Worm (Caenorhabditis elegans) whole organism, mixed stage, embryonic: ENCODE results near the gene C47E12.9.

Experiments used
- M03D4.4 ChIP-seq: sonication (generic microtip); optimal IDR thresholded peaks from 2 replicates; lab custom pipeline; 2017; ENCODE audit warnings: mild to moderate bottlenecking, missing genetic modification characterization, missing compliant biosample characterization
- bed-3 ChIP-seq: fragments of 200-800 bp; sonication (Bioruptor generic); optimal IDR thresholded peaks from 3 replicates; lab custom pipeline; 2018; ENCODE audit warnings: mild to moderate bottlenecking, missing genetic modification characterization, moderate library complexity, missing compliant biosample characterization
- blmp-1 ChIP-seq: fragments of 150-350 bp; optimal IDR thresholded peaks from 2 replicates; lab custom pipeline; 2014; ENCODE audit warnings: missing biosample characterization, missing genetic modification characterization
- ceh-39 ChIP-seq: fragments of 150-350 bp; optimal IDR thresholded peaks from 2 replicates; lab custom pipeline; 2014; ENCODE audit warnings: missing biosample characterization, missing genetic modification characterization
- ceh-43 ChIP-seq: fragments of 200-800 bp; sonication (Bioruptor generic); optimal IDR thresholded peaks from 2 replicates; lab custom pipeline; 2018; ENCODE audit warnings: mild to moderate bottlenecking, missing genetic modification characterization, moderate library complexity, missing compliant biosample characterization
- ces-1 ChIP-seq: fragments of 150-350 bp; optimal IDR thresholded peaks from 2 replicates; lab custom pipeline; 2014; ENCODE audit warnings: missing biosample characterization, missing genetic modification reagents, missing genetic modification characterization
- cnd-1 ChIP-seq: fragments of 200-800 bp; sonication (Bioruptor generic); optimal IDR thresholded peaks from 2 replicates; lab custom pipeline; 2018; ENCODE audit warnings: mild to moderate bottlenecking, missing genetic modification characterization, missing compliant biosample characterization
- drap-1 ChIP-seq: fragments of 200-800 bp; sonication (Bioruptor generic); optimal IDR thresholded peaks from 3 replicates; lab custom pipeline; 2018; ENCODE audit warnings: mild to moderate bottlenecking, missing genetic modification characterization, missing compliant biosample characterization
- elt-1 ChIP-seq: sonication (generic microtip); optimal IDR thresholded peaks from 2 replicates; lab custom pipeline; 2017; ENCODE audit warnings: missing genetic modification characterization, mild to moderate bottlenecking, missing compliant biosample characterization, antibody characterized with exemption, moderate library complexity, borderline replicate concordance; ENCODE audit not compliant: insufficient read depth
- elt-3 ChIP-seq: fragments of 150-350 bp; optimal IDR thresholded peaks from 2 replicates; lab custom pipeline; 2014; ENCODE audit warnings: missing biosample characterization, missing genetic modification characterization
- flh-1 ChIP-seq: fragments of 200-800 bp; sonication (Bioruptor generic); optimal IDR thresholded peaks from 2 replicates; lab custom pipeline; 2018; ENCODE audit warnings: mild to moderate bottlenecking, missing genetic modification characterization, moderate library complexity, missing compliant biosample characterization
- ham-2 ChIP-seq: fragments of 200-800 bp; sonication (Bioruptor generic); optimal IDR thresholded peaks from 2 replicates; lab custom pipeline; 2018; ENCODE audit warnings: mild to moderate bottlenecking, missing genetic modification characterization, missing compliant biosample characterization
- hlh-1 ChIP-seq: fragments of 150-350 bp; optimal IDR thresholded peaks from 2 replicates; lab custom pipeline; 2014; ENCODE audit warnings: missing biosample characterization, missing genetic modification reagents, missing genetic modification characterization
- lin-13 ChIP-seq: fragments of 150-350 bp; optimal IDR thresholded peaks from 2 replicates; lab custom pipeline; 2014; ENCODE audit warnings: missing biosample characterization, missing genetic modification characterization
- lin-32 ChIP-seq: fragments of 200-800 bp; sonication (Bioruptor generic); optimal IDR thresholded peaks from 2 replicates; lab custom pipeline; 2018; ENCODE audit warnings: mild to moderate bottlenecking, missing genetic modification characterization, missing compliant biosample characterization
- lsy-2 ChIP-seq: fragments of 150-350 bp; optimal IDR thresholded peaks from 2 replicates; lab custom pipeline; 2014; ENCODE audit warnings: missing biosample characterization, missing genetic modification characterization
- mab-5 ChIP-seq: fragments of 150-350 bp; optimal IDR thresholded peaks from 2 replicates; lab custom pipeline; 2014; ENCODE audit warnings: missing biosample characterization, missing genetic modification characterization
- mep-1 ChIP-seq: fragments of 150-350 bp; optimal IDR thresholded peaks from 2 replicates; lab custom pipeline; 2017; ENCODE audit warnings: missing biosample characterization, missing genetic modification reagents, missing genetic modification characterization, inconsistent platforms
- mls-2 ChIP-seq: sonication (generic microtip); optimal IDR thresholded peaks from 2 replicates; lab custom pipeline; 2016; ENCODE audit warnings: mild to moderate bottlenecking, missing genetic modification characterization, moderate library complexity, missing compliant biosample characterization
- nhr-2 ChIP-seq: fragments of 150-350 bp; optimal IDR thresholded peaks from 2 replicates; lab custom pipeline; 2014; ENCODE audit warnings: missing biosample characterization, missing genetic modification characterization
- nhr-237 ChIP-seq: fragments of 150-350 bp; optimal IDR thresholded peaks from 2 replicates; lab custom pipeline; 2014; ENCODE audit warnings: missing biosample characterization, missing genetic modification characterization
- nhr-28 ChIP-seq: fragments of 150-350 bp; optimal IDR thresholded peaks from 2 replicates; lab custom pipeline; 2014; ENCODE audit warnings: missing biosample characterization, missing genetic modification characterization
- nhr-76 ChIP-seq: sonication (generic microtip); optimal IDR thresholded peaks from 2 replicates; lab custom pipeline; 2017; ENCODE audit warnings: missing biosample characterization, missing genetic modification characterization
- pha-4 ChIP-seq: fragments of 150-350 bp; optimal IDR thresholded peaks from 2 replicates; lab custom pipeline; 2018; ENCODE audit warnings: missing biosample characterization, missing genetic modification reagents, missing genetic modification characterization
- sem-2 ChIP-seq: fragments of 200-800 bp; sonication (Bioruptor generic); optimal IDR thresholded peaks from 2 replicates; lab custom pipeline; 2018; ENCODE audit warnings: mild to moderate bottlenecking, missing genetic modification characterization, missing compliant biosample characterization
- snpc-4 ChIP-seq: fragments of 150-350 bp; optimal IDR thresholded peaks from 2 replicates; lab custom pipeline; 2014; ENCODE audit warnings: missing biosample characterization, missing genetic modification characterization
- tbx-8 ChIP-seq: fragments of 200-800 bp; sonication (Bioruptor generic); optimal IDR thresholded peaks from 2 replicates; lab custom pipeline; 2018; ENCODE audit warnings: mild to moderate bottlenecking, missing genetic modification characterization, moderate library complexity, missing compliant biosample characterization
- unc-120 ChIP-seq: sonication (generic microtip); optimal IDR thresholded peaks from 2 replicates; lab custom pipeline; 2017; ENCODE audit warnings: missing genetic modification characterization, missing compliant biosample characterization; ENCODE audit not compliant: poor library complexity, severe bottlenecking
- unc-39 ChIP-seq: fragments of 150-350 bp; optimal IDR thresholded peaks from 2 replicates; lab custom pipeline; 2014; ENCODE audit warnings: missing biosample characterization, missing genetic modification characterization
- zip-8 ChIP-seq: fragments of 150-350 bp; optimal IDR thresholded peaks from 2 replicates; lab custom pipeline; 2014; ENCODE audit warnings: missing biosample characterization, missing genetic modification characterization
- ztf-11 ChIP-seq: fragments of 150-350 bp; optimal IDR thresholded peaks from 2 replicates; lab custom pipeline; 2014; ENCODE audit warnings: missing biosample characterization, missing genetic modification characterization

The C47E12.9 gene

ce11 chrIV:9944279-9944678 lies 30.2 kb upstream of the C47E12.9 start:
- no peak for TF ChIP-seq lsy-2
- no peak for TF ChIP-seq tbx-8 (GFP tag; lab: Kevin White, UChicago)
- no peak for TF ChIP-seq lin-13 (tag; lab: Kevin White, UChicago)
- no peak for TF ChIP-seq blmp-1 (tag; lab: Kevin White, UChicago)
- TF ChIP-seq ceh-43 (GFP tag; lab: Kevin White, UChicago) = no peak
- no peak for TF ChIP-seq ces-1 (GFP tag; lab: Kevin White, UChicago)
- no peak for TF ChIP-seq hlh-1 (tag; lab: Kevin White, UChicago)
- no peak for TF ChIP-seq nhr-237 (tag; lab: Kevin White, UChicago)
- no peak for TF ChIP-seq snpc-4 (tag; lab: Kevin White, UChicago)
- TF ChIP-seq mls-2 (tag; lab: Kevin White, UChicago) = no peak
- TF ChIP-seq nhr-76 (tag; lab: Kevin White, UChicago) = no peak
- TF ChIP-seq unc-39 = no peak
- no peak for TF ChIP-seq nhr-2 (tag; lab: Kevin White, UChicago)
- TF ChIP-seq ztf-11 (tag; lab: Kevin White, UChicago) = no peak
- TF ChIP-seq nhr-28 = no peak
- TF ChIP-seq flh-1 = no peak

- TF ChIP-seq unc-120 (tag; lab: Kevin White, UChicago) (peak; percentile 10), hlh-1 (tag; lab: Kevin White, UChicago) (peak; percentile 60), nhr-237 (tag; lab: Kevin White, UChicago) (no peak)
These were observed 26.5 kb upstream of the C47E12.9 start for ce11 chrIV:9948035-9948434.

- TF ChIP-seq elt-1 (tag; lab: Kevin White, UChicago) (no peak), ham-2 (no peak)
These were observed 21.2 kb upstream of the C47E12.9 start, which contains the start of gene gon-1 for ce11 chrIV:9953333-9953732. Gene gon-1, minus strand, starts transcription at chrIV:9953433.

- TF ChIP-seq snpc-4 (tag; lab: Kevin White, UChicago) (no peak), ham-2 (no peak)
These were observed 10.5 kb upstream of the C47E12.9 start, which contains the start of gene T13H10.2 for ce11 chrIV:9963945-9964344. Gene T13H10.2, plus strand, starts transcription at chrIV:9964245.

DNA sequence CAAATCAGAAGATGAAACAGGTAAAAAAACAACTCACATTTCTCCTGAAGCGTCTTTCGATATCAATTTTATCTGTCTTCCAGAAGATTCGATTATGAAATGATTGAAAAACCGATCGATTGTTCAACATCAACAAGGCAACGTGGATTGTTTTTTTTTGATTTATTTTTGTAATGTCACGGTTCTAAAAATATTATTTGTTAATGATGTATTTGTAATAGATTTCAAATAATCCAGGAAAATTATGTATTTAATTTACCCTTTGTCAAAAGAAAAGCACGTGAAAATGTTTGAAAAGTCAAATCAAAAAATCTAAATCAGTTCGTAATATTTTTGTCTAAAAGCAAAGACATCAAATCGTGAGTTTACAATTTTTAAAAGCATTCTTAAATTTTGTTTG lies 5.4 kb upstream of the C47E12.9 start, which contains the start of the genes kin-5 and C47E12.11:
kin-5 (minus strand) TSS at position 101 of the 400 bp plus-strand sequence.
C47E12.11 (plus strand) TSS at position 320 of the 400 bp plus-strand sequence.
- TF ChIP-seq nhr-76 (tag; lab: Kevin White, UChicago) = no peak
- TF ChIP-seq mab-5 = no peak
- no peak for TF ChIP-seq ceh-43 (GFP tag; lab: Kevin White, UChicago)
- TF ChIP-seq M03D4.4 = no peak
- no peak for TF ChIP-seq ces-1 (GFP tag; lab: Kevin White, UChicago)
- TF ChIP-seq elt-3 = no peak
- TF ChIP-seq zip-8 (tag; lab: Kevin White, UChicago) = no peak
- no peak for TF ChIP-seq drap-1 (GFP tag; lab: Kevin White, UChicago)
- TF ChIP-seq nhr-28 = no peak
- TF ChIP-seq lsy-2 = no peak
- no peak for TF ChIP-seq nhr-237 (tag; lab: Kevin White, UChicago)
- TF ChIP-seq lin-32 (GFP tag; lab: Kevin White, UChicago) = no peak
- no peak for TF ChIP-seq snpc-4 (tag; lab: Kevin White, UChicago)
- TF ChIP-seq ceh-39 (tag; lab: Kevin White, UChicago) = no peak
- no peak for TF ChIP-seq bed-3 (GFP tag; lab: Kevin White, UChicago)

- TF ChIP-seq flh-1 = no peak
- no peak for TF ChIP-seq zip-8 (tag; lab: Kevin White, UChicago)
- no peak for TF ChIP-seq nhr-76 (tag; lab: Kevin White, UChicago)
- TF ChIP-seq mep-1 (tag; lab: Kevin White, UChicago) = no peak
- TF ChIP-seq cnd-1 (tag; lab: Kevin White, UChicago) = no peak
- TF ChIP-seq drap-1 (GFP tag; lab: Kevin White, UChicago) = no peak
- no peak for TF ChIP-seq sem-2 (GFP tag; lab: Kevin White, UChicago)
- TF ChIP-seq pha-4 (tag; lab: Kevin White, UChicago) = no peak
- TF ChIP-seq lin-13 (tag; lab: Kevin White, UChicago) = no peak
- no peak for TF ChIP-seq unc-39
- TF ChIP-seq ztf-11 (tag; lab: Kevin White, UChicago) = no peak
- no peak for TF ChIP-seq bed-3 (GFP tag; lab: Kevin White, UChicago)
- no peak for TF ChIP-seq nhr-237 (tag; lab: Kevin White, UChicago)
- TF ChIP-seq, all 35 proteins: peak for 0
These were observed 1.9 kb upstream of the C47E12.9 start, which contains the start of the genes C47E12.12 and C47E12.10 for ce11 chrIV:9972629-9973028. Gene C47E12.12, minus strand, starts transcription at chrIV:9972729. Gene C47E12.10, plus strand, starts transcription at chrIV:9972800.
